Fruit fly (Drosophila melanogaster) whole organism, wandering third instar larva: ENCODE data around the gene CG32026.

Experiments
- Abd-B ChIP-seq: fragments of >200 bp; optimal IDR thresholded peaks from 2 replicates; lab custom pipeline; 2017; ENCODE audit warnings: missing biosample characterization, missing genetic modification characterization
- h ChIP-seq: fragments of 200-800 bp; sonication (Bioruptor generic); optimal IDR thresholded peaks from 3 replicates; lab custom pipeline; 2016; ENCODE audit warnings: missing biosample characterization, mild to moderate bottlenecking, missing genetic modification characterization
- lola ChIP-seq: fragments of >200 bp; optimal IDR thresholded peaks from 2 replicates; lab custom pipeline; 2017; ENCODE audit warnings: missing biosample characterization, missing genetic modification characterization
- usp ChIP-seq: fragments of >200 bp; optimal IDR thresholded peaks from 2 replicates; lab custom pipeline; 2017; ENCODE audit warnings: missing biosample characterization, missing genetic modification characterization

DNA sequence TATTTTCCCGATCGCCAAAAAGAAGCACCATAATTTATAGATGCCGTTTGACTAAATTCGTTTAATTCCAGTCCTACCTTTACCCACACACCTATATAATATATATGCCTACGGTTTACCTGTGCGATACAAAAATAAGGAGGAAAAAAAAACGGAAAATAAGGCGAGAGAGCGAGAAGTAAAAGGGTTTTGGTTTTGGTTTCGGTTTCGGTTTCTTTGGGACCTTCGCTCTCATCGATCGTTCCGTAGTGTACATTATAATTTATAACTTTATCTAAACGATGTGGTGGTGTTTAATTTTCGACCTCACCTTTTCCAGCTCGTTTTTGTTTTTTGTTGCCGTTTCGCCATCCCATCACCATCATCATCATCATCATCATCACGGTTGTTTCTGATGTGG, 10.7 kb upstream of the CG32026 start:
- TF ChIP-seq h (GFP tag; lab: Kevin White, UChicago) = no peak
- TF ChIP-seq usp (GFP tag; lab: Kevin White, UChicago) = no peak
- TF ChIP-seq Abd-B = no peak
- no peak for TF ChIP-seq lola
